Worm (Caenorhabditis elegans): Measurements from ENCODE around the gene pqbp-1.1.

DNA sequence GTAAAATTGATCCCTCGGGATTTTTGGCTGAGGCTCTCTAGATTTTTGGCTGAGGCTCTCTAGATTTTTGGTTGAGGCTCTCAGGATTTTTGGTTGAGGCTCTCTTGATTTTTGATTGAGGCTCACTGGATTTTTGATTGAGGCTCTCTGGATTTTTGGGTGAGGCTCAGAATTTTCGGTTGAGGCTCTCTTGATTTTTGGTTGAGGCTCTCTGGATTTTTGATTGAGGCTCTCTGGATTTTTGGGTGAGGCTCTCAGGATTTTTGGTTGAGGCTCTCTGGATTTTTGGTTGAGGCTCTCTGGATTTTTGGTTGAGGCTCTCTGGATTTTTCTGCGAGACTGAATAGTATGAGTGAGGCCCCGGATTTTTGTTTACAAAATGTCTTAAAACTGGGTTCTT is 25.3 kb downstream of the pqbp-1.1 start:
- TF ChIP-seq elt-3 (tag; optimal IDR thresholded peaks at IDR 0.05) (no peak), nhr-25 (tag; optimal IDR thresholded peaks at IDR 0.05) (no peak), unc-55 (GFP tag; optimal IDR thresholded peaks at IDR 0.05) (no peak), ztf-4 (tag; optimal IDR thresholded peaks at IDR 0.05) (no peak), ztf-1 (GFP tag; conservative IDR thresholded peaks at IDR 0.05) (no peak), nhr-23 (tag; optimal IDR thresholded peaks at IDR 0.05) (no peak), skn-1 (tag; optimal IDR thresholded peaks at IDR 0.05) (no peak), ZK546.5 (tag; optimal IDR thresholded peaks at IDR 0.05) (no peak), ceh-82 (tag; optimal IDR thresholded peaks at IDR 0.05) (no peak), lin-13 (GFP tag; optimal IDR thresholded peaks at IDR 0.05) (no peak), blmp-1 (tag; optimal IDR thresholded peaks at IDR 0.05; ENCODE audit: insufficient read depth) (no peak), alr-1 (tag; optimal IDR thresholded peaks at IDR 0.05) (no peak), snpc-4 (tag; optimal IDR thresholded peaks at IDR 0.05) (no peak), dmd-4 (tag; optimal IDR thresholded peaks at IDR 0.05) (no peak)
